Worm (Caenorhabditis elegans) whole organism, midembryonic: ENCODE measurements around the gene T27A10.2.

ENCODE experiments used
- T22C8.4 ChIP-seq: fragments of 200-800 bp; sonication (Bioruptor generic); IDR thresholded peaks from 2 replicates; pipeline ENCODE4 v1.3.6; 2022; ENCODE audit warnings: missing genetic modification characterization, missing compliant biosample characterization
- cog-1 ChIP-seq: sonication (generic microtip); optimal IDR thresholded peaks from 2 replicates; lab custom pipeline; 2016; ENCODE audit warnings: missing genetic modification characterization, missing compliant biosample characterization
- flt-1 ChIP-seq: fragments of 200-800 bp; sonication (Bioruptor generic); IDR thresholded peaks from 2 replicates; pipeline ENCODE4 v1.3.6; 2022; ENCODE audit warnings: missing genetic modification characterization, missing compliant biosample characterization
- klf-2 ChIP-seq: fragments of 200-800 bp; sonication (Bioruptor generic); conservative IDR thresholded peaks from 2 replicates; pipeline ENCODE4 v1.3.6; 2022; ENCODE audit warnings: missing genetic modification reagents, missing genetic modification characterization, missing compliant biosample characterization
- med-1 ChIP-seq: sonication (generic microtip); optimal IDR thresholded peaks from 2 replicates; lab custom pipeline; 2017; ENCODE audit warnings: missing genetic modification characterization, mild to moderate bottlenecking, missing compliant biosample characterization, antibody characterized with exemption, missing genetic modification reagents; ENCODE audit not compliant: insufficient read depth
- ref-1 ChIP-seq: fragments of 200-800 bp; sonication (Bioruptor generic); conservative IDR thresholded peaks from 2 replicates; pipeline ENCODE4 v1.3.6; 2022; ENCODE audit warnings: missing genetic modification reagents, missing genetic modification characterization, missing compliant biosample characterization
- tab-1 ChIP-seq: fragments of 200-800 bp; sonication (Bioruptor generic); IDR thresholded peaks from 2 replicates; pipeline ENCODE4 v1.3.6; 2022; ENCODE audit warnings: missing genetic modification characterization, missing compliant biosample characterization
- ztf-23 ChIP-seq: fragments of 200-800 bp; sonication (Bioruptor generic); IDR thresholded peaks from 2 replicates; pipeline ENCODE4 v1.3.6; 2022; ENCODE audit warnings: missing genetic modification reagents, missing genetic modification characterization, missing compliant biosample characterization
- ztf-29 ChIP-seq: fragments of 200-800 bp; sonication (Bioruptor generic); IDR thresholded peaks from 2 replicates; pipeline ENCODE4 v1.3.6; 2022; ENCODE audit warnings: missing genetic modification reagents, missing genetic modification characterization, missing compliant biosample characterization

T27A10.2 gene

DNA sequence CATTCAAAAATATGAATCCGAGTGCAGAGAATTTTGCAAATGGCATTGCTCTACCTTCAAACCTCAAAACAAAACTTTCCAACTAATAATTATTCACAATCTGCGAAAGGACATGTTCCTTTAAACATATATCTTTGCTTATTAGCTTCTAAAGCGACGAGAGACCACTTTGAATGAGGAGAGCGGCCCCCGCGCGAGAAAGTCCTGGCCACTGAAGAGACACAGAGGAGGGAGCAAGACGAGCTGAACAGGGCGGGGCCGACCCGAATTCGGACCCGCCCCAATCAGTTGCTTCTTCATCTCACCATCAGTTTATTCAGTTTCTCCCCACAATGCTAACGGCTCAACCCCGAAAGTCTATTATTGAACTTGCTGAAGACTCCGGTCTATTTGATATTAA lies at the start of gene T27A10.2:
T27A10.2 (plus strand) TSS at position 333 of the 400 bp plus-strand sequence.
- TF ChIP-seq flt-1 (GFP tag; lab: Robert Waterston, UW) (no peak), med-1 (GFP tag; lab: Kevin White, UChicago) (no peak), ztf-23 (no peak), ztf-29 (GFP tag; lab: Robert Waterston, UW) (no peak), T22C8.4 (GFP tag; lab: Robert Waterston, UW) (no peak), ref-1 (GFP tag; lab: Robert Waterston, UW) (no peak), cog-1 (tag; lab: Kevin White, UChicago) (no peak), klf-2 (no peak), tab-1 (GFP tag; lab: Robert Waterston, UW) (no peak)

DNA sequence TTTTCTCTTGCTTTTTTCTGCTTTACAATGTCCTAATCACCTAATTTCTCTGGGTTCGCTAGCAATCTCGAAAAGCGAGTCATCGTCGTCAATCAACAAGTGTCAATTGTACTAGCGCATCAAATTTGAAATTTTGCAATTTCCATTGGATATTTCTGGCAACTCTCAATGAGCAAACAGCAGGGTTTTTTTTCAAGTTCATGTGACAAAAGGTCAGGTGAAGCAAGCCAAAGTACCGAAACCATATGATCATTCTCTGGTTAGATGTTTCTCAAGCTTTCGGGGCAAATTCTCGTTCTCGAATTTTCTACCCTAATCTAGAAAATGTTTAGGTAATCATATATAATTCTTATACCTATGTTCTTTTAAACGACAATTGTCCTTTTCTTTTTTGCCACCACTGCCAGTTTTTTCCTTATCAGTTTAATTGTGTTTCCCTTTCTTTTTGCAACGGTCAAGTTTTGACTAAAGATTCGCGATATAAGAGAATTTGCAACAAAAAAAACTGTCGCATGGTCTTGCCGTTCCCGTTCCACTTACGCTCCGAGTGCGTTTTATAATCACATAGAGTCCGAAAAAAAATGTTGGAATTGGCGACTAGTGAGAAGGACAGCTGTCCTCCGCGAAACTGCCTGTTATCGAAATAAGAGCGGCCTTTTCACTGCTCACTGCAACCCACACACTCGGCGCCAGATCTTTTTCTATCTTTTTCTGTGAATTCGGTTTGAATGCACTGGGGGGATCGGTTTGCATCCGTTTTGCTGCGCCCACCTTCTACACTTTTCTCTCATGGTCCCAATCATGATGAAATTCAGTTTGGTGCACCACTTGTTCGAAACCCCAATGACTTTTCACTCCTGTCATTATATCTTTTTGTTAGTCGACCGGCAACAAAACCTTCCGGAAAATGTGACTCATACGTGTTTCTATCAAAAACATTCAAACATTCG lies 49.2 kb upstream of the T27A10.2 start:
- TF ChIP-seq cog-1 (tag; lab: Kevin White, UChicago) (no peak), ref-1 (GFP tag; lab: Robert Waterston, UW) (no peak), tab-1 (GFP tag; lab: Robert Waterston, UW) (no peak), klf-2 (no peak), med-1 (GFP tag; lab: Kevin White, UChicago) (no peak), T22C8.4 (GFP tag; lab: Robert Waterston, UW) (no peak), ztf-29 (GFP tag; lab: Robert Waterston, UW) (no peak), ztf-23 (no peak), flt-1 (GFP tag; lab: Robert Waterston, UW) (no peak)

DNA sequence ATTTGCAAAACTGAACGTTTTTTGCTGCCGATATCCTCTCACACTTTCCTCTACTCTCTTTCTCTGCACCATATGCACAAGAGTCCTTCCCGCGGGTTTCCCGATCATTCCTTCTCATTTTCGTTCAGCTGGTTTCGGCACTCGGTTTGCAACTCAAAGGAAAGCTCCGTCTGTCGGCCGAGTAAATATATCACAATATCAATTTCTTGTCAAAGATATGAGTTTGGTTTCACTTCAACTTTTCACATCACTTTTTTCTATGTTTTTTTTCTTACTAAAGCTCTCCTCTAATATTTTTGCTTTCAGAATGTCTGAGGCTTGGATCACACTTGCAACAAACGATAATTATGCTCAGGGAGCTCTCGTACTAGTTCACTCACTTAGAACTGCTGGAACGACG lies 48.4 kb upstream of the T27A10.2 start, which contains the start of gene gyg-1:
gyg-1 (plus strand) TSS at position 301 of the 400 bp plus-strand sequence.
- TF ChIP-seq T22C8.4 (GFP tag; lab: Robert Waterston, UW): no peak
- TF ChIP-seq flt-1 (GFP tag; lab: Robert Waterston, UW): no peak
- no peak for TF ChIP-seq ztf-29 (GFP tag; lab: Robert Waterston, UW)
- TF ChIP-seq ref-1 (GFP tag; lab: Robert Waterston, UW): no peak
- TF ChIP-seq cog-1 (tag; lab: Kevin White, UChicago): no peak
- no peak for TF ChIP-seq med-1 (GFP tag; lab: Kevin White, UChicago)
- no peak for TF ChIP-seq tab-1 (GFP tag; lab: Robert Waterston, UW)
- no peak for TF ChIP-seq ztf-23
- TF ChIP-seq klf-2: no peak

DNA sequence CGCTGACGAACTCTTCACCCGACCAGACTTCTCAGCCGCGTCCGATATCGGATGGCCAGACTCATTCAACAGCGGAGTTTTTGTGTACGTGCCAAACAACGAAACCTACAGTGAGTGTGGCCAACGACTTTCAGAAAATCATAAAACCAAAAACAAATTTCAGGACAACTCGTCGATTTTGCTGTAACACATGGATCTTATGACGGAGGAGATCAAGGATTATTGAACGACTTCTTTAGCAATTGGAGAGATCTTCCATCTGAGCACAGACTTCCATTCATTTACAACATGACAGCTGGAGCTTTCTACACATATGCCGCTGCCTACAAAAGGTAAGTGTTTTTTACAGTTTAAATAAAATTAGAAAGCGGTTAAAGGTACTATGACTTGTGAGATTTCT lies 47.7 kb upstream of the T27A10.2 start:
- TF ChIP-seq tab-1 (GFP tag; lab: Robert Waterston, UW): no peak
- no peak for TF ChIP-seq med-1 (GFP tag; lab: Kevin White, UChicago)
- TF ChIP-seq flt-1 (GFP tag; lab: Robert Waterston, UW): no peak
- TF ChIP-seq cog-1 (tag; lab: Kevin White, UChicago): no peak
- no peak for TF ChIP-seq ztf-23
- TF ChIP-seq T22C8.4 (GFP tag; lab: Robert Waterston, UW): no peak
- TF ChIP-seq ztf-29 (GFP tag; lab: Robert Waterston, UW): no peak
- no peak for TF ChIP-seq klf-2
- TF ChIP-seq ref-1 (GFP tag; lab: Robert Waterston, UW): no peak

DNA sequence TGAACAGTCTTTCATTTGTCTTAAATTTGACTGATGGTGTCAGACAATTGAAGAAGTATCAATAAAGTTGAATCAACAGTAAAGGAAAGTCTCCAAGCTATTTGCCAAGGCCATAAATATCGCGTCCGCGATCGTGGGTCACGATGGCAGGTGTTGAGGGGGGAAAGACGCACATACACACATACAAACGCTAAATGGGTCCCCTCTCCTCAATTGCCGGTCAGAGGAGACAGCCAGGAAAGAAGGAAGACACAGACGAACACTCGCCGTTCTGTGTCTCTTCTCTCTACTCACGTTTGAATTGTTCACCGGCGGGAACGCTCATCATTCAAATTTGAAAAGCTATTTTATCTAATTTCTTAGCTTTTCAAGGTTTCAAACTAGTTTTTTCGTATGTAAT lies 44.9 kb upstream of the T27A10.2 start:
- peak; percentile 50; the same call in 1 of the 2 replicates for TF ChIP-seq tab-1 (GFP tag; lab: Robert Waterston, UW)
- no peak for TF ChIP-seq klf-2
- 0 out of 2 replicates have a peak, but pooled peaks have one; percentile 43 for TF ChIP-seq flt-1 (GFP tag; lab: Robert Waterston, UW)
- TF ChIP-seq cog-1 (tag; lab: Kevin White, UChicago): peak; percentile 27
- no peak for TF ChIP-seq ref-1 (GFP tag; lab: Robert Waterston, UW)

DNA sequence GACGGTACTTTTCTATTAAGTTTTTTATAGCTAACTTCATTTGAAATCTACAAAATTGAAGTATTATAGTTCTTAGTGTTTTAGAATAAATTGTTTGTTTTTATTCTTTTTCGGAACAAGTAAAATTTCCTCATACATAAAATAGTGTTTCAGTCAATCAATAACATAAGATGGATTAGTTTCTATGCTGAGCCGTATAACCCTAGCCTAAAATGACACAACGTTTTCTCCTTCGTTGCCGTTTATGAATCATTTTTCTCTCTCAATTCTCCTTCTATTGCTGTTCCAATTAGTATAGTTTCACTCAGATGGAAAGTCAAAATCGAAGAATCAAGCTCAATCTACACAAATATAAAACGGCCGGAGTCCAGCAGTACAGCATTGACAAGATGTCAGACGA lies 43.5 kb upstream of the T27A10.2 start, which contains the start of gene rgs-7:
rgs-7 (plus strand) TSS at position 301 of the 400 bp plus-strand sequence.
- no peak for TF ChIP-seq flt-1 (GFP tag; lab: Robert Waterston, UW)
- TF ChIP-seq T22C8.4 (GFP tag; lab: Robert Waterston, UW): no peak
- TF ChIP-seq ref-1 (GFP tag; lab: Robert Waterston, UW): no peak
- no peak for TF ChIP-seq ztf-23
- no peak for TF ChIP-seq klf-2
- no peak for TF ChIP-seq ztf-29 (GFP tag; lab: Robert Waterston, UW)
- no peak for TF ChIP-seq tab-1 (GFP tag; lab: Robert Waterston, UW)
- no peak for TF ChIP-seq med-1 (GFP tag; lab: Kevin White, UChicago)

DNA sequence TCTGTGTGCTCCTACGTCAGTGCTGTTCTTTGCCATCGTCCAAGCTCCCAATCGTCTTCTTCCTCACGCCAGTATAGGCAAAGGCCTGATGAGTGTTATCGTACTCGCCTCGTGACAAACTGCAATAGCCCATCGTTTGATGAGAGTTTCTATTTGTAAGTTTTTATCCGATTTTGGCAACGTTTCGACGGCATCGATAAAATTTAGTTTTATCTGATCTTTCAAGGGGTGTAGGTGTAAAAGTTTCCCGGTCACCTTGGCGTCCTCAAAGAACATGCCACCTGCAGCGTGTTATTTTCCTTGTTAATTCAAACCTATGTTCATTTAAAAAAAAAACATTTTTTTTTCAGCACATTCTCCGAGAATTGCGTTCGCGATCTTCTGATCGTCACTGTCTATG lies 38.7 kb upstream of the T27A10.2 start:
- TF ChIP-seq cog-1 (tag; lab: Kevin White, UChicago) (no peak), med-1 (GFP tag; lab: Kevin White, UChicago) (no peak), ref-1 (GFP tag; lab: Robert Waterston, UW) (no peak), flt-1 (GFP tag; lab: Robert Waterston, UW) (no peak), ztf-23 (no peak), klf-2 (no peak)

DNA sequence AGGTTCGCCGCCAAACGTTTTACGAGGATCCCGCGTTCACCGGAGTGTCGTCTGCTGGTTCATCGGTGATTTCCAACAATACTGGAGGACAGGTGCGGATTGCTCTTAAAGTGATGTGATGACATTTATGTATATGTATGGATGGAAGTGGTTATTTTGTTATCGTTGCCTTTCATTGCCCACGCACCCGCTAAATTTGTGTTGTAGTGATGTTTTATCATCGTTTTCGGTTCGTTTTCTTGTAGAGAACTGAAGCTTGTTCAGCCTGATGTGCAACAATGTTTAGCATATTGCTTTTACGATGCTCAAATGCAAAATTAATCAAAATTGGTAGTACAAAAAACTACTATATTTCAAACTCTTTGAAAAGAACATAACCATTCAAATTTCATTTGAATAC lies 37.9 kb upstream of the T27A10.2 start:
- no peak for TF ChIP-seq klf-2
- TF ChIP-seq ztf-29 (GFP tag; lab: Robert Waterston, UW): no peak
- TF ChIP-seq tab-1 (GFP tag; lab: Robert Waterston, UW): no peak

DNA sequence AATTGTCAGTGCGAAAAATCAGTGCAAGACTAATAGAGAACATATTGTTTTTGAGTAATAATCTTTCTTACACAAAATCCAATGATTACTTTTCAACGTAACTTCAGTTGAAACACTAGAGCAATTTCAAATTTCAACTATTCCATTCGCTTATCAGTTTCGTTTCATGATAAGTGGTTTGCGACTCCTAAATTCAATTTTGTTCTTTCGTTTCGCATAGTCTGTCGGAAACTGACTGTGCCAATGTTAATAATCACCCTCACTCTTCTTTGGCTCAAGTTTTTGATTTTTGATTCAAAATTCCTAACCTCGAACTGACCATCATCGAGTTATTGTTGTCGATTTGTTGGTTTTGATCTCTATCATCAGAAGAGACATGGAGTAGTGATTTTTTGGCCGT lies 37.0 kb upstream of the T27A10.2 start:
- TF ChIP-seq ztf-29 (GFP tag; lab: Robert Waterston, UW) (no peak), med-1 (GFP tag; lab: Kevin White, UChicago) (no peak)
